Worm (Caenorhabditis elegans) whole organism, L4 larva: ENCODE measurements around the gene sul-2.

ENCODE experiments used
- arid-1 ChIP-seq: fragments of 200-800 bp; sonication (Bioruptor generic); conservative IDR thresholded peaks from 2 replicates; pipeline ENCODE4 v1.3.6; 2022; ENCODE audit warnings: missing genetic modification reagents, missing genetic modification characterization, missing compliant biosample characterization
- ceh-82 ChIP-seq: sonication (generic microtip); optimal IDR thresholded peaks from 2 replicates; lab custom pipeline; 2017; ENCODE audit warnings: missing biosample characterization, missing genetic modification characterization
- dmd-8 ChIP-seq: fragments of 200-800 bp; sonication (Bioruptor generic); IDR thresholded peaks from 2 replicates; pipeline ENCODE4 v1.3.6; 2022; ENCODE audit warnings: missing genetic modification characterization, missing compliant biosample characterization
- hlh-11 ChIP-seq: fragments of 200-800 bp; sonication (Bioruptor generic); optimal IDR thresholded peaks from 2 replicates; lab custom pipeline; 2018; ENCODE audit warnings: mild to moderate bottlenecking, missing genetic modification characterization, missing compliant biosample characterization
- lin-13 ChIP-seq: fragments of 150-350 bp; optimal IDR thresholded peaks from 2 replicates; lab custom pipeline; 2014; ENCODE audit warnings: missing biosample characterization, missing genetic modification reagents, missing genetic modification characterization
- lsy-2 ChIP-seq, 2 experiments: fragments of 150-350 bp in 1 of 2; sonication (generic microtip) in 1 of 2; optimal IDR thresholded peaks; 2 replicates each; lab custom pipeline; 2014 to 2017; ENCODE audit warnings: missing biosample characterization in 2 of 2, missing genetic modification characterization in 2 of 2
- nhr-237 ChIP-seq: sonication (generic microtip); optimal IDR thresholded peaks from 2 replicates; lab custom pipeline; 2017; ENCODE audit warnings: missing biosample characterization, missing genetic modification characterization
- nhr-76 ChIP-seq: fragments of 150-350 bp; optimal IDR thresholded peaks from 2 replicates; lab custom pipeline; 2014; ENCODE audit warnings: missing biosample characterization, missing genetic modification characterization

DNA sequence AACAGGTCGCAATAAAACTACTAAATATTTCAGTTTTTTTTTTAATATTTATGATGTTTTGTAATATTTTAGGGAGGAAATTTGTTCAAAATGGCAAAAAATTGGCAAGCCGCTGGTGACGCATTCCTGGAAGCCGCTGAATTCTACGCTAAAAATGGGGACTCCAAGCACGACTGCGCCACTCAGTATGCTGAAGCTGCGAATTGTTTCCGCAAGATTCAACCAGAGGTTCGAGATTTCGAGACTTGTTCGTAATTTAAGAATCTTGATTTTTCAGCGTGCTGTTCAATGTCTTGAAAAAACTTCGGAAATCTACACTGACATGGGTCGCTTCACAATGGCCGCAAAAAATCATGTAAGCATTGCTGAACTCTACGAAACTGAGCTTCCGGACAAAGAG, 25.9 kb upstream of the sul-2 start:
- TF ChIP-seq ceh-82 (tag; lab: Kevin White, UChicago) (no peak), hlh-11 (tag; lab: Kevin White, UChicago) (no peak), arid-1 (GFP tag; lab: Robert Waterston, UW) (no peak), dmd-8 (GFP tag; lab: Robert Waterston, UW) (no peak), lsy-2 (tag; optimal IDR thresholded peaks at IDR 0.05; lab: Kevin White, UChicago) (no peak), lin-13 (no peak), nhr-76 (tag; lab: Kevin White, UChicago) (no peak), nhr-237 (tag; lab: Kevin White, UChicago) (no peak)
